Worm (Caenorhabditis elegans): ENCODE results near the gene rps-22.
A peak's percentile ranks its signal among the peaks of the same experiment; 100 is the strongest.

Gene rps-22

ce11 chrIII:1938712-1939624, 11.4 kb upstream of the rps-22 start:
- no peak for TF ChIP-seq ztf-29 (GFP tag; IDR thresholded peaks at IDR 0.05)
- TF ChIP-seq T22C8.4 (GFP tag; IDR thresholded peaks at IDR 0.05) = peak; percentile 87

ce11 chrIII:1939625-1939988, 10.7 kb upstream of the rps-22 start:
- TF ChIP-seq tab-1 (GFP tag; IDR thresholded peaks at IDR 0.05) (no peak), med-1 (GFP tag; optimal IDR thresholded peaks at IDR 0.05; ENCODE audit: insufficient read depth) (no peak)

DNA sequence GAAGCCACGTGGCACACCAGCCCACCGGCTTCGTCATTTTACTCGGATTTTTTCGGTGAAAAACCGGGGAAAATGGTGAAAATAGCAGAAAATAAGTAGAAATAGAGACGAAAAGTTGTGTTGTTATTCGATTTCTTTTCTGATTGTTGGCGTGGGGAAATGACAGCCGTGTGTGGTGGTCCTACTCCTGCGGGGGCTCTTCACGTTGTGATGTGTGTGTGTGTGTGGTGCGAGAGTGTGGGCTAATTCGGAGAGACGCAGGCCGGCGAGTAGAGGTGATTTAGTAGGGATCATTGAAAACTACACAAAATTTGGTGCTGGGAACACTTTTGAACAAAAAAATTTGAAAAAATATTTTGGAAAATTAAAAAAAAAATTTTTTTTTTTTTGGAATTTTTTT, 6.8 kb upstream of the rps-22 start, which contains the start of gene F53A3.1:
Gene F53A3.1 (minus strand): TSS at position 150 of the 400 bp plus-strand sequence.
- TF ChIP-seq cog-1 (tag; optimal IDR thresholded peaks at IDR 0.05) (no peak), T22C8.4 (GFP tag; IDR thresholded peaks at IDR 0.05) (no peak), tab-1 (GFP tag; IDR thresholded peaks at IDR 0.05) (no peak)

ce11 chrIII:1947851-1948250, 2.5 kb upstream of the rps-22 start:
- no peak for TF ChIP-seq T22C8.4 (GFP tag; IDR thresholded peaks at IDR 0.05)
- TF ChIP-seq klf-2 (GFP tag; conservative IDR thresholded peaks at IDR 0.05) = no peak
- TF ChIP-seq cog-1 (tag; optimal IDR thresholded peaks at IDR 0.05) = no peak
- no peak for TF ChIP-seq ztf-23 (GFP tag; IDR thresholded peaks at IDR 0.05)

ce11 chrIII:1949362-1949761, 973 bp upstream of the rps-22 start:
- TF ChIP-seq tab-1 (GFP tag; IDR thresholded peaks at IDR 0.05) = no peak
- TF ChIP-seq klf-2 (GFP tag; conservative IDR thresholded peaks at IDR 0.05) = no peak
- TF ChIP-seq med-1 (GFP tag; optimal IDR thresholded peaks at IDR 0.05; ENCODE audit: insufficient read depth) = no peak

DNA sequence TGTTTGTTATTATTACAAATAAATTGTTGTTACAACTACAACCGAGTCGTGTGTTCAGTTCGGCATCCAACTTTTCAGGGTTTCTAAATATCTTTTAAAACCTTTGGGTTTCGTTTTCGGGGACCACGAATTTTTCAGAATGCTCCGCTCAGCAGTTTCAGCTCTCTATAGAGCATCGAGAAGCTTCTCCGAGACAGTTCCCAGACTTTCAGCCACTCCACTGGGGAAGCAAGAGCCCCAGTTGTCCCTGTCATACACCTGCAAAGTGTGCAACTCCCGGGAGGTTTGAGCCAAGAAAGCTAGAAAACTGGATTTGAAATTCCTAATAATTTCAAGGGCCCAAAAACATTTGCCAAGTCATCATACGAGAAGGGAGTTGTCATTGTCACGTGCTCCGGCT, 1.1 kb downstream of the rps-22 start, which contains the start of gene F53A3.7:
Gene F53A3.7 (plus strand): TSS at position 139 of the 400 bp plus-strand sequence.
- TF ChIP-seq klf-2 (GFP tag; conservative IDR thresholded peaks at IDR 0.05) (no peak), ztf-23 (GFP tag; IDR thresholded peaks at IDR 0.05) (no peak), flt-1 (GFP tag; IDR thresholded peaks at IDR 0.05) (no peak)

- TF ChIP-seq ref-1 (GFP tag; conservative IDR thresholded peaks at IDR 0.05) = no peak
- TF ChIP-seq tab-1 (GFP tag; IDR thresholded peaks at IDR 0.05) = no peak
- no peak for TF ChIP-seq klf-2 (GFP tag; conservative IDR thresholded peaks at IDR 0.05)
- TF ChIP-seq flt-1 (GFP tag; IDR thresholded peaks at IDR 0.05) = no peak
- no peak for TF ChIP-seq med-1 (GFP tag; optimal IDR thresholded peaks at IDR 0.05; ENCODE audit: insufficient read depth)
- TF ChIP-seq ztf-29 (GFP tag; IDR thresholded peaks at IDR 0.05) = no peak
- peak; percentile 98 for TF ChIP-seq T22C8.4 (GFP tag; IDR thresholded peaks at IDR 0.05)
Measured at ce11 chrIII:1955520-1956095, 5.3 kb downstream of the rps-22 start.

DNA sequence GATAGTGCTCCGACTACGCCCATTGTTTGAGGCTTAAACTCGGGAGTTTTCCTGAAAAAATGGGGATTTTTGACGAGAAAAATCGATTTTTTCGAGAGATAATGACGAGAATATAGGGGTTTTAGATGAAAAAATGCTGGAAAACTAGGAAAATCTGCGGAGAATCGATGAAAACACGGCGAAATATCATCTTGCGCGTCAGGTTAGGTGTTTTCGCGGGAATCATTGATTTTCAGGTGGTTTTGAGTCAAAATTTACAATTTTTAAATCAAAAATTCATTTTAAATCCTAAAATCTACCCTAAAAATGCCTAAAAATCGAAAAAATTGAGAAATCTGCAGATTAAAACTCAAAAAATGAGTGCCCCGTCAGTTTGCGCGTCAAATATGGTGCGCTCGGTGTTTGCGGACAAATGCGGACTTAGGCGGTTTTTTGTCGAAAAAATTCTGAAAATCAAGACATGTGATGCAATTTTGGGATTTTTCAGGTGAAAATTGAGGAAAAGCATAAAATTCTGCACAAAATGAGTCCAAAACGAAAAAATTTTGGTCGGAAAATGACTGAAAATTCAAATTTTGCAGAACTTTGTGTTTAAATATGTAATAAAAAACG, 11.7 kb downstream of the rps-22 start, which contains the start of gene mboa-6:
Gene mboa-6 (minus strand): TSS at position 51 of the 612 bp plus-strand sequence.
- TF ChIP-seq ztf-29 (GFP tag; IDR thresholded peaks at IDR 0.05) (no peak), klf-2 (GFP tag; conservative IDR thresholded peaks at IDR 0.05) (no peak), flt-1 (GFP tag; IDR thresholded peaks at IDR 0.05) (no peak), T22C8.4 (GFP tag; IDR thresholded peaks at IDR 0.05) (no peak), ref-1 (GFP tag; conservative IDR thresholded peaks at IDR 0.05) (no peak), ztf-23 (GFP tag; IDR thresholded peaks at IDR 0.05) (no peak), med-1 (GFP tag; optimal IDR thresholded peaks at IDR 0.05; ENCODE audit: insufficient read depth) (no peak), cog-1 (tag; optimal IDR thresholded peaks at IDR 0.05) (no peak), tab-1 (GFP tag; IDR thresholded peaks at IDR 0.05) (no peak)

DNA sequence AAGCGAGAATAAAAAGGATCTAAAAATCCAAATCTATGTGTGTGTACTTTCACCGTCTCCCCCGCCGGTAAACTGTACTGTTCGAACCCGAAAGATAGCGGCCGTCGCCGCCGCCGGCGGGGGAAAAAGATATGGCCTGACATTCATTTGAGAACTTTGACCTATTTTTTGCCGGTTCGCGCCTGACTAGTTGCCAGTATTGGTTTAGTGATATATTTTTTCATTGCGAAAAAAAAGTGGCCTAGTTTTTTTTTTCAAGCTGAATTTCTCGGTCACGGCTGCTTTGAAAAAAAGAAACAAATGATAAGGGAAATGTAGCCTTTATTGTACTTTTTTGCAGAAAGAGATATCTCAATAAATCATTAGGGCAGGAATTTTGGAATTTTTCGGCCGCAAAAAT, 12.2 kb downstream of the rps-22 start:
- TF ChIP-seq med-1 (GFP tag; optimal IDR thresholded peaks at IDR 0.05; ENCODE audit: insufficient read depth) (no peak), flt-1 (GFP tag; IDR thresholded peaks at IDR 0.05) (no peak), klf-2 (GFP tag; conservative IDR thresholded peaks at IDR 0.05) (no peak), T22C8.4 (GFP tag; IDR thresholded peaks at IDR 0.05) (no peak), tab-1 (GFP tag; IDR thresholded peaks at IDR 0.05) (no peak), cog-1 (tag; optimal IDR thresholded peaks at IDR 0.05) (no peak), ref-1 (GFP tag; conservative IDR thresholded peaks at IDR 0.05) (no peak), ztf-29 (GFP tag; IDR thresholded peaks at IDR 0.05) (no peak), ztf-23 (GFP tag; IDR thresholded peaks at IDR 0.05) (no peak)

ce11 chrIII:1963128-1963527, 12.8 kb downstream of the rps-22 start:
- TF ChIP-seq med-1 (GFP tag; optimal IDR thresholded peaks at IDR 0.05; ENCODE audit: insufficient read depth) = no peak
- TF ChIP-seq flt-1 (GFP tag; IDR thresholded peaks at IDR 0.05) = no peak
- no peak for TF ChIP-seq ztf-23 (GFP tag; IDR thresholded peaks at IDR 0.05)
- no peak for TF ChIP-seq T22C8.4 (GFP tag; IDR thresholded peaks at IDR 0.05)
- no peak for TF ChIP-seq tab-1 (GFP tag; IDR thresholded peaks at IDR 0.05)
- TF ChIP-seq klf-2 (GFP tag; conservative IDR thresholded peaks at IDR 0.05) = no peak
- TF ChIP-seq cog-1 (tag; optimal IDR thresholded peaks at IDR 0.05) = no peak
- TF ChIP-seq ztf-29 (GFP tag; IDR thresholded peaks at IDR 0.05) = no peak
- TF ChIP-seq ref-1 (GFP tag; conservative IDR thresholded peaks at IDR 0.05) = no peak
